Fruit fly (Drosophila melanogaster) whole organism, embryonic: ENCODE results near the gene CG3408.

Source experiments
- ATbp ChIP-seq: fragments of 200-800 bp; sonication (Bioruptor generic); optimal IDR thresholded peaks from 2 replicates; lab custom pipeline; 2017; ENCODE audit warnings: missing biosample characterization, mild to moderate bottlenecking, missing genetic modification characterization, missing genetic modification reagents
- CG10147 ChIP-seq: fragments of 200-800 bp; sonication (Bioruptor generic); optimal IDR thresholded peaks from 2 replicates; lab custom pipeline; 2019; ENCODE audit warnings: missing biosample characterization, mild to moderate bottlenecking, missing genetic modification characterization, moderate library complexity
- CG1024 ChIP-seq: fragments of 200-800 bp; sonication (Bioruptor generic); IDR thresholded peaks from 2 replicates; pipeline ENCODE4 v1.3.6; 2022; ENCODE audit warnings: missing biosample characterization, missing genetic modification characterization
- CG10462 ChIP-seq: fragments of 200-800 bp; sonication (Bioruptor generic); optimal IDR thresholded peaks from 2 replicates; lab custom pipeline; 2016; ENCODE audit warnings: missing biosample characterization, missing genetic modification characterization
- CG11085 ChIP-seq: fragments of 200-800 bp; sonication (Bioruptor generic); IDR thresholded peaks from 2 replicates; pipeline ENCODE4 v1.3.6; 2022; ENCODE audit warnings: missing biosample characterization, missing genetic modification characterization
- CG11456 ChIP-seq: fragments of 200-800 bp; sonication (Bioruptor generic); IDR thresholded peaks from 3 replicates; pipeline ENCODE4 v1.3.6; 2022; ENCODE audit warnings: missing biosample characterization, missing genetic modification characterization
- CG12391 ChIP-seq: fragments of 200-800 bp; sonication (Bioruptor generic); optimal IDR thresholded peaks from 3 replicates; lab custom pipeline; 2018; ENCODE audit warnings: missing biosample characterization, mild to moderate bottlenecking, missing genetic modification characterization, moderate library complexity
- CG12659 ChIP-seq: fragments of 200-800 bp; sonication (Bioruptor generic); optimal IDR thresholded peaks from 3 replicates; lab custom pipeline; 2017; ENCODE audit warnings: mild to moderate bottlenecking, missing biosample characterization, missing genetic modification reagents, missing genetic modification characterization
- CG16863 ChIP-seq: fragments of 200-800 bp; sonication (Bioruptor generic); optimal IDR thresholded peaks from 3 replicates; lab custom pipeline; 2016; ENCODE audit warnings: missing biosample characterization, missing genetic modification characterization
- CG17802 ChIP-seq: fragments of 200-800 bp; sonication (Bioruptor generic); optimal IDR thresholded peaks from 2 replicates; lab custom pipeline; 2018; ENCODE audit warnings: missing biosample characterization, mild to moderate bottlenecking, missing genetic modification characterization, moderate library complexity
- CG31441 ChIP-seq: fragments of 200-800 bp; sonication (Bioruptor generic); IDR thresholded peaks from 2 replicates; pipeline ENCODE4 v1.3.6; 2022; ENCODE audit warnings: missing biosample characterization, missing genetic modification characterization
- CG3163 ChIP-seq: fragments of 200-800 bp; sonication (Bioruptor generic); optimal IDR thresholded peaks from 3 replicates; lab custom pipeline; 2016; ENCODE audit warnings: missing biosample characterization, missing genetic modification characterization
- CG3407 ChIP-seq: fragments of 200-800 bp; sonication (Bioruptor generic); optimal IDR thresholded peaks from 2 replicates; lab custom pipeline; 2018; ENCODE audit warnings: missing biosample characterization, mild to moderate bottlenecking, missing genetic modification characterization
- CG4404 ChIP-seq: fragments of 200-800 bp; sonication (Bioruptor generic); IDR thresholded peaks from 2 replicates; pipeline ENCODE4 v1.3.6; 2022; ENCODE audit warnings: missing biosample characterization, missing genetic modification characterization
- CG5953 ChIP-seq: fragments of 200-800 bp; sonication (Bioruptor generic); IDR thresholded peaks from 2 replicates; pipeline ENCODE4 v1.3.6; 2022; ENCODE audit warnings: missing biosample characterization, missing genetic modification characterization
- CG6683 ChIP-seq: fragments of 200-800 bp; sonication (Bioruptor generic); optimal IDR thresholded peaks from 2 replicates; lab custom pipeline; 2017; ENCODE audit warnings: missing biosample characterization, mild to moderate bottlenecking, missing genetic modification characterization, missing genetic modification reagents
- CG7357 ChIP-seq: fragments of 200-800 bp; sonication (Bioruptor generic); IDR thresholded peaks from 3 replicates; pipeline ENCODE4 v1.3.6; 2022; ENCODE audit warnings: missing biosample characterization, missing genetic modification characterization
- CG7372 ChIP-seq: fragments of 200-800 bp; sonication (Bioruptor generic); IDR thresholded peaks from 2 replicates; pipeline ENCODE4 v1.3.6; 2022; ENCODE audit warnings: missing biosample characterization, missing genetic modification characterization
- CG7928 ChIP-seq: fragments of 200-800 bp; sonication (Bioruptor generic); optimal IDR thresholded peaks from 2 replicates; lab custom pipeline; 2017; ENCODE audit warnings: missing biosample characterization, mild to moderate bottlenecking, missing genetic modification characterization
- CG7987 ChIP-seq: fragments of 200-800 bp; sonication (Bioruptor generic); optimal IDR thresholded peaks from 2 replicates; lab custom pipeline; 2018; ENCODE audit warnings: missing biosample characterization, mild to moderate bottlenecking, missing genetic modification characterization, moderate library complexity
- CG9727 ChIP-seq: fragments of 200-800 bp; sonication (Bioruptor generic); optimal IDR thresholded peaks from 3 replicates; lab custom pipeline; 2017; ENCODE audit warnings: missing biosample characterization, mild to moderate bottlenecking, missing genetic modification characterization
- CrebB ChIP-seq: fragments of 200-800 bp; sonication (Bioruptor generic); optimal IDR thresholded peaks from 3 replicates; lab custom pipeline; 2018; ENCODE audit warnings: missing biosample characterization, mild to moderate bottlenecking, missing genetic modification characterization
- D ChIP-seq, 2 experiments: fragments of 200-800 bp in 1 of 2; fragments of >200 bp in 1 of 2; sonication (Bioruptor generic) in 1 of 2; optimal IDR thresholded peaks; 2 replicates in 1 of 2; 3 replicates in 1 of 2; lab custom pipeline; 2017; ENCODE audit warnings: mild to moderate bottlenecking in 1 of 2, missing biosample characterization in 1 of 2, missing genetic modification characterization in 1 of 2, missing genetic modification reagents in 1 of 2
- Ets65A ChIP-seq: fragments of 200-800 bp; sonication (Bioruptor generic); peaks from one replicate; lab custom pipeline; 2016; ENCODE audit warnings: missing biosample characterization, missing genetic modification characterization
- GATAe ChIP-seq: fragments of 200-800 bp; sonication (Bioruptor generic); conservative IDR thresholded peaks from 2 replicates; pipeline ENCODE4 v1.3.6; 2022; ENCODE audit warnings: missing biosample characterization, missing genetic modification characterization
- H15 ChIP-seq: fragments of 200-800 bp; sonication (Bioruptor generic); IDR thresholded peaks from 3 replicates; pipeline ENCODE4 v1.3.6; 2022; ENCODE audit warnings: missing biosample characterization, missing genetic modification characterization
- HmgZ ChIP-seq: fragments of 200-800 bp; sonication (Bioruptor generic); optimal IDR thresholded peaks from 2 replicates; lab custom pipeline; 2018; ENCODE audit warnings: missing biosample characterization, mild to moderate bottlenecking, missing genetic modification characterization
- Kr ChIP-seq: fragments of 200-800 bp; sonication (Bioruptor generic); optimal IDR thresholded peaks from 2 replicates; lab custom pipeline; 2017; ENCODE audit warnings: missing biosample characterization, mild to moderate bottlenecking, missing genetic modification characterization
- Neu2 ChIP-seq: fragments of 200-800 bp; sonication (Bioruptor generic); optimal IDR thresholded peaks from 3 replicates; lab custom pipeline; 2016; ENCODE audit warnings: missing biosample characterization, missing genetic modification characterization, borderline replicate concordance
- Optix ChIP-seq: fragments of 200-800 bp; sonication (Bioruptor generic); IDR thresholded peaks from 3 replicates; pipeline ENCODE4 v1.3.6; 2022; ENCODE audit warnings: missing biosample characterization, missing genetic modification characterization
- Six4 ChIP-seq: fragments of 200-800 bp; sonication (Bioruptor generic); optimal IDR thresholded peaks from 2 replicates; lab custom pipeline; 2016; ENCODE audit warnings: missing biosample characterization, missing genetic modification characterization
- aop ChIP-seq: fragments of 200-800 bp; sonication (Bioruptor generic); IDR thresholded peaks from 2 replicates; pipeline ENCODE4 v1.3.6; 2022; ENCODE audit warnings: missing biosample characterization, missing genetic modification characterization
- az2 ChIP-seq: fragments of 200-800 bp; sonication (Bioruptor generic); optimal IDR thresholded peaks from 3 replicates; lab custom pipeline; 2016; ENCODE audit warnings: missing biosample characterization, missing genetic modification characterization
- danr ChIP-seq: fragments of 200-800 bp; sonication (Bioruptor generic); IDR thresholded peaks from 2 replicates; pipeline ENCODE4 v1.3.6; 2022; ENCODE audit warnings: missing biosample characterization, missing genetic modification characterization
- dmrt99B ChIP-seq: fragments of 200-800 bp; sonication (Bioruptor generic); optimal IDR thresholded peaks from 2 replicates; lab custom pipeline; 2018; ENCODE audit warnings: missing biosample characterization, mild to moderate bottlenecking, missing genetic modification characterization, moderate library complexity
- ewg ChIP-seq: fragments of 200-800 bp; sonication (Bioruptor generic); optimal IDR thresholded peaks from 3 replicates; lab custom pipeline; 2017; ENCODE audit warnings: mild to moderate bottlenecking, missing biosample characterization, missing genetic modification reagents, missing genetic modification characterization
- fd102C ChIP-seq: fragments of 200-800 bp; sonication (Bioruptor generic); optimal IDR thresholded peaks from 2 replicates; lab custom pipeline; 2018; ENCODE audit warnings: missing biosample characterization, mild to moderate bottlenecking, missing genetic modification characterization, moderate library complexity
- grn ChIP-seq: fragments of 200-800 bp; sonication (Bioruptor generic); optimal IDR thresholded peaks from 3 replicates; lab custom pipeline; 2017; ENCODE audit warnings: missing biosample characterization, missing genetic modification characterization
- ham ChIP-seq: fragments of 200-800 bp; sonication (Bioruptor generic); IDR thresholded peaks from 2 replicates; pipeline ENCODE4 v1.3.6; 2022; ENCODE audit warnings: missing biosample characterization, missing genetic modification characterization
- insv ChIP-seq, 2 experiments: fragments of 200-800 bp; sonication (Bioruptor generic); optimal IDR thresholded peaks; 3 replicates each; lab custom pipeline; 2016 to 2018; ENCODE audit warnings: missing biosample characterization in 2 of 2, missing genetic modification characterization in 2 of 2
- mld ChIP-seq: fragments of 200-800 bp; sonication (Bioruptor generic); IDR thresholded peaks from 3 replicates; pipeline ENCODE4 v1.3.6; 2022; ENCODE audit warnings: missing biosample characterization, missing genetic modification characterization; ENCODE audit not compliant: partially characterized antibody
- nerfin-2 ChIP-seq: fragments of 200-800 bp; sonication (Bioruptor generic); IDR thresholded peaks from 2 replicates; pipeline ENCODE4 v1.3.6; 2022; ENCODE audit warnings: missing biosample characterization, missing genetic modification characterization; ENCODE audit not compliant: partially characterized antibody
- pan ChIP-seq, 4 experiments: fragments of >200 bp in 3 of 4; fragments of 200-800 bp in 1 of 4; sonication (Bioruptor generic) in 1 of 4; optimal IDR thresholded peaks in 3 of 4; IDR thresholded peaks in 1 of 4; 2 replicates each; pipeline versions ENCODE4 v1.3.6 to Lab custom; 2017 to 2022; ENCODE audit warnings: missing biosample characterization in 2 of 4, missing genetic modification characterization in 2 of 4, mixed read lengths in 1 of 4
- so ChIP-seq: fragments of 200-800 bp; sonication (Bioruptor generic); IDR thresholded peaks from 3 replicates; pipeline ENCODE4 v1.3.6; 2022; ENCODE audit warnings: missing biosample characterization, missing genetic modification characterization
- tap ChIP-seq: fragments of 200-800 bp; optimal IDR thresholded peaks from 3 replicates; lab custom pipeline; 2019; ENCODE audit warnings: missing biosample characterization, mild to moderate bottlenecking, missing genetic modification characterization, moderate library complexity
- unc-4 ChIP-seq: fragments of 200-800 bp; sonication (Bioruptor generic); IDR thresholded peaks from 2 replicates; pipeline ENCODE4 v1.3.6; 2022; ENCODE audit warnings: missing biosample characterization, missing genetic modification characterization; ENCODE audit not compliant: partially characterized antibody
- usp ChIP-seq: fragments of >200 bp; optimal IDR thresholded peaks from 2 replicates; lab custom pipeline; 2017; ENCODE audit warnings: missing biosample characterization, missing genetic modification characterization

The CG3408 gene

dm6 chr3L:9460775-9461491 is 48.5 kb downstream of the CG3408 start, which contains the start of the genes CG3434 and CG44838 (continued):
- TF ChIP-seq D (optimal IDR thresholded peaks at IDR 0.05; lab: Kevin White, UChicago), result no peak
- TF ChIP-seq D (GFP tag; optimal IDR thresholded peaks at IDR 0.05; lab: Kevin White, UChicago), result peak; percentile 70
- peak; percentile 31 for TF ChIP-seq CG3163 (GFP tag; lab: Kevin White, UChicago)
- peak; percentile 80 for TF ChIP-seq Six4 (GFP tag; lab: Kevin White, UChicago)
- 0 out of 2 replicates have a peak, but pooled peaks have one; percentile 38 for TF ChIP-seq CG1024
- peak; percentile 36 for TF ChIP-seq tap (tag; lab: Kevin White, UChicago)
- peak in 1 of 2 experiments; percentile 61 for TF ChIP-seq insv (GFP tag; optimal IDR thresholded peaks at IDR 0.05; lab: Kevin White, UChicago)
- TF ChIP-seq ATbp (GFP tag; lab: Kevin White, UChicago), result peak; percentile 55
- no peak for TF ChIP-seq aop (GFP tag; lab: Robert Waterston, UW)
- TF ChIP-seq CG7357 (GFP tag; lab: Robert Waterston, UW), result peak; percentile 44; the same call in 1 of the 3 replicates
- no peak for TF ChIP-seq danr
- TF ChIP-seq Neu2 (GFP tag; lab: Kevin White, UChicago), result peak; percentile 56
- peak; percentile 75 for TF ChIP-seq CG4404 (GFP tag; lab: Robert Waterston, UW)
- TF ChIP-seq CG7928 (GFP tag; lab: Kevin White, UChicago), result peak; percentile 58
- peak; percentile 73 for TF ChIP-seq CG10462
- no peak for TF ChIP-seq usp (GFP tag; lab: Kevin White, UChicago)
- no peak for TF ChIP-seq nerfin-2 (GFP tag; lab: Robert Waterston, UW)
- TF ChIP-seq CG11085 (GFP tag; lab: Robert Waterston, UW), result peak; percentile 62; the same call in 1 of the 2 replicates
- peak; percentile 74; the same call in 2 of the 3 replicates for TF ChIP-seq H15 (GFP tag; lab: Robert Waterston, UW)
- peak; percentile 57; the same call in 1 of the 2 replicates for TF ChIP-seq CG7372 (GFP tag; lab: Robert Waterston, UW)
- peak; percentile 79 for TF ChIP-seq CG11456
- peak; percentile 31 for TF ChIP-seq fd102C (GFP tag; lab: Kevin White, UChicago)
- TF ChIP-seq dmrt99B (tag; lab: Kevin White, UChicago), result peak; percentile 74
- peak; percentile 78 for TF ChIP-seq az2 (GFP tag; lab: Kevin White, UChicago)
- TF ChIP-seq CrebB (tag; lab: Kevin White, UChicago), result peak; percentile 38
- peak; percentile 59; the same call in 2 of the 3 replicates for TF ChIP-seq Optix (GFP tag; lab: Robert Waterston, UW)
- TF ChIP-seq CG5953 (GFP tag; lab: Robert Waterston, UW), result no peak
- TF ChIP-seq Kr, result no peak
- no peak for TF ChIP-seq so (GFP tag; lab: Robert Waterston, UW)
- TF ChIP-seq CG10147 (GFP tag; lab: Kevin White, UChicago), result peak; percentile 83
- peak; percentile 62 for TF ChIP-seq CG6683 (GFP tag; lab: Kevin White, UChicago)
- peak; percentile 86 for TF ChIP-seq CG9727 (GFP tag; lab: Kevin White, UChicago)
- peak; percentile 63 for TF ChIP-seq CG3407
- TF ChIP-seq HmgZ (tag; lab: Kevin White, UChicago), result peak; percentile 82
- peak; percentile 69 for TF ChIP-seq ewg (GFP tag; lab: Kevin White, UChicago)
- no peak for TF ChIP-seq GATAe (GFP tag; lab: Robert Waterston, UW)
- TF ChIP-seq grn (GFP tag; lab: Kevin White, UChicago), result peak; percentile 48
- peak; percentile 96 for TF ChIP-seq Ets65A (GFP tag; lab: Kevin White, UChicago)
- TF ChIP-seq unc-4 (GFP tag; lab: Robert Waterston, UW), result peak; percentile 45; the same call in 1 of the 2 replicates
- peak; percentile 90 for TF ChIP-seq CG12391 (tag; lab: Kevin White, UChicago)
- peak; percentile 87 for TF ChIP-seq CG31441 (GFP tag; lab: Robert Waterston, UW)
- no peak for TF ChIP-seq ham (GFP tag; lab: Robert Waterston, UW)
- peak; percentile 90 for TF ChIP-seq CG12659 (GFP tag; lab: Kevin White, UChicago)
- no peak for TF ChIP-seq mld
- no peak for TF ChIP-seq pan (optimal IDR thresholded peaks at IDR 0.05; lab: Kevin White, UChicago)
- peak in 1 of 2 experiments; percentile 66 for TF ChIP-seq pan (GFP tag; optimal IDR thresholded peaks at IDR 0.05 in 1 of 2, IDR thresholded peaks at IDR 0.05 in 1 of 2)
- TF ChIP-seq CG7987 (GFP tag; lab: Kevin White, UChicago), result peak; percentile 41
- TF ChIP-seq CG17802 (tag; lab: Kevin White, UChicago), result peak; percentile 58
- TF ChIP-seq CG16863 (GFP tag; lab: Kevin White, UChicago), result peak; percentile 71
